Worm (Caenorhabditis elegans) whole organism, early embryonic: ENCODE measurements around the gene C48B4.3.

ENCODE experiments used
- B0310.2 ChIP-seq: sonication (generic microtip); optimal IDR thresholded peaks from 2 replicates; lab custom pipeline; 2016; ENCODE audit warnings: mild to moderate bottlenecking, missing genetic modification characterization, missing compliant biosample characterization
- F13C5.2 ChIP-seq: sonication (generic microtip); optimal IDR thresholded peaks from 2 replicates; lab custom pipeline; 2017; ENCODE audit warnings: mild to moderate bottlenecking, missing genetic modification characterization, inconsistent platforms, missing compliant biosample characterization
- aly-1 ChIP-seq: sonication (generic microtip); optimal IDR thresholded peaks from 2 replicates; lab custom pipeline; 2016; ENCODE audit warnings: missing genetic modification characterization, missing compliant biosample characterization
- ama-1 ChIP-seq: fragments of 150-350 bp; optimal IDR thresholded peaks from 2 replicates; lab custom pipeline; 2014
- ceh-13 ChIP-seq: fragments of 200-800 bp; sonication (Bioruptor generic); optimal IDR thresholded peaks from 2 replicates; lab custom pipeline; 2018; ENCODE audit warnings: mild to moderate bottlenecking, missing genetic modification characterization, missing compliant biosample characterization
- ceh-36 ChIP-seq: sonication (generic microtip); optimal IDR thresholded peaks from 2 replicates; lab custom pipeline; 2016; ENCODE audit warnings: missing genetic modification characterization, inconsistent platforms, missing compliant biosample characterization
- ets-7 ChIP-seq: sonication (generic microtip); optimal IDR thresholded peaks from 2 replicates; lab custom pipeline; 2016; ENCODE audit warnings: missing genotype, missing genetic modification characterization, missing compliant biosample characterization
- flt-1 ChIP-seq: fragments of 200-800 bp; sonication (Bioruptor generic); IDR thresholded peaks from 2 replicates; pipeline ENCODE4 v1.3.6; 2022; ENCODE audit warnings: missing genetic modification characterization, missing compliant biosample characterization
- hmbx-1 ChIP-seq: sonication (generic microtip); optimal IDR thresholded peaks from 2 replicates; lab custom pipeline; 2016; ENCODE audit warnings: mild to moderate bottlenecking, missing genetic modification characterization, missing compliant biosample characterization
- hmg-4 ChIP-seq: fragments of 200-800 bp; sonication (Bioruptor generic); optimal IDR thresholded peaks from 2 replicates; lab custom pipeline; 2018; ENCODE audit warnings: mild to moderate bottlenecking, missing genetic modification characterization, missing compliant biosample characterization
- hnd-1 ChIP-seq: sonication (generic microtip); optimal IDR thresholded peaks from 2 replicates; lab custom pipeline; 2016; ENCODE audit warnings: missing genetic modification characterization, missing compliant biosample characterization
- pes-1 ChIP-seq: fragments of 200-800 bp; sonication (Bioruptor generic); IDR thresholded peaks from 2 replicates; pipeline ENCODE4 v1.3.6; 2022; ENCODE audit warnings: missing genetic modification reagents, missing genetic modification characterization, missing compliant biosample characterization
- scrt-1 ChIP-seq: fragments of 200-800 bp; sonication (Bioruptor generic); IDR thresholded peaks from 2 replicates; pipeline ENCODE4 v1.3.6; 2022; ENCODE audit warnings: missing genetic modification characterization, missing compliant biosample characterization
- sea-1 ChIP-seq: fragments of 200-800 bp; sonication (Bioruptor generic); conservative IDR thresholded peaks from 2 replicates; pipeline ENCODE4 v1.3.6; 2022; ENCODE audit warnings: missing genetic modification characterization, missing compliant biosample characterization
- tbx-11 ChIP-seq: fragments of 200-800 bp; sonication (Bioruptor generic); IDR thresholded peaks from 2 replicates; pipeline ENCODE4 v1.3.6; 2022; ENCODE audit warnings: missing genetic modification characterization, missing compliant biosample characterization
- tbx-37 ChIP-seq: fragments of 200-800 bp; sonication (Bioruptor generic); conservative IDR thresholded peaks from 2 replicates; pipeline ENCODE4 v1.3.6; 2022; ENCODE audit warnings: missing genetic modification reagents, missing genetic modification characterization, missing compliant biosample characterization
- tra-4 ChIP-seq: sonication (generic microtip); optimal IDR thresholded peaks from 2 replicates; lab custom pipeline; 2017; ENCODE audit warnings: missing genetic modification characterization, missing compliant biosample characterization

Gene C48B4.3

ce11 chrIII:9612097-9612496, 29.9 kb upstream of the C48B4.3 start, which contains the start of gene bbs-4:
Gene bbs-4 (minus strand): TSS chrIII:9612197.
- no peak for TF ChIP-seq flt-1 (GFP tag; lab: Robert Waterston, UW)
- no peak for TF ChIP-seq tbx-37 (GFP tag; lab: Robert Waterston, UW)
- no peak for TF ChIP-seq ets-7 (tag; lab: Kevin White, UChicago)
- TF ChIP-seq F13C5.2 (tag; lab: Kevin White, UChicago), result no peak
- no peak for TF ChIP-seq aly-1 (tag; lab: Kevin White, UChicago)
- no peak for TF ChIP-seq hmbx-1 (tag; lab: Kevin White, UChicago)
- no peak for TF ChIP-seq scrt-1
- no peak for TF ChIP-seq ama-1 (lab: Kevin White, UChicago)
- TF ChIP-seq hmg-4 (GFP tag; lab: Kevin White, UChicago), result no peak
- TF ChIP-seq tbx-11 (GFP tag; lab: Robert Waterston, UW), result no peak
- TF ChIP-seq hnd-1 (tag; lab: Kevin White, UChicago), result no peak
- TF ChIP-seq B0310.2, result no peak

ce11 chrIII:9608650-9609049, 26.5 kb upstream of the C48B4.3 start, which contains the start of gene clec-161:
Gene clec-161 (minus strand): TSS chrIII:9608750.
- TF ChIP-seq ets-7 (tag; lab: Kevin White, UChicago) (no peak), ceh-13 (GFP tag; lab: Kevin White, UChicago) (no peak)

ce11 chrIII:9600645-9601044, 18.5 kb upstream of the C48B4.3 start, which contains the start of gene F58A4.2:
Gene F58A4.2 (minus strand): TSS chrIII:9600745.
- TF ChIP-seq B0310.2, result no peak
- no peak for TF ChIP-seq tbx-37 (GFP tag; lab: Robert Waterston, UW)

ce11 chrIII:9598168-9598567, 16.0 kb upstream of the C48B4.3 start, which contains the start of gene F58A4.1:
Gene F58A4.1 (plus strand): TSS chrIII:9598468.
- TF ChIP-seq hnd-1 (tag; lab: Kevin White, UChicago) (no peak), tra-4 (tag; lab: Kevin White, UChicago) (no peak), hmbx-1 (tag; lab: Kevin White, UChicago) (no peak)

ce11 chrIII:9597044-9597443, 14.9 kb upstream of the C48B4.3 start, which contains the start of gene C48B4.12:
Gene C48B4.12 (plus strand): TSS chrIII:9597344.
- TF ChIP-seq F13C5.2 (tag; lab: Kevin White, UChicago), result no peak
- no peak for TF ChIP-seq tbx-11 (GFP tag; lab: Robert Waterston, UW)
- TF ChIP-seq hmg-4 (GFP tag; lab: Kevin White, UChicago), result no peak
- TF ChIP-seq ceh-36 (tag; lab: Kevin White, UChicago), result no peak
- no peak for TF ChIP-seq hnd-1 (tag; lab: Kevin White, UChicago)
- TF ChIP-seq hmbx-1 (tag; lab: Kevin White, UChicago), result no peak
- no peak for TF ChIP-seq aly-1 (tag; lab: Kevin White, UChicago)
- no peak for TF ChIP-seq scrt-1
- no peak for TF ChIP-seq B0310.2
- no peak for TF ChIP-seq ceh-13 (GFP tag; lab: Kevin White, UChicago)
- TF ChIP-seq tra-4 (tag; lab: Kevin White, UChicago), result no peak
- no peak for TF ChIP-seq ets-7 (tag; lab: Kevin White, UChicago)
- no peak for TF ChIP-seq flt-1 (GFP tag; lab: Robert Waterston, UW)
- TF ChIP-seq sea-1 (GFP tag; lab: Robert Waterston, UW), result no peak
- TF ChIP-seq pes-1 (GFP tag; lab: Robert Waterston, UW), result no peak
- TF ChIP-seq tbx-37 (GFP tag; lab: Robert Waterston, UW), result no peak
- TF ChIP-seq ama-1 (lab: Kevin White, UChicago), result no peak

- TF ChIP-seq ceh-36 (tag; lab: Kevin White, UChicago) (no peak), tbx-11 (GFP tag; lab: Robert Waterston, UW) (no peak), F13C5.2 (tag; lab: Kevin White, UChicago) (no peak), ceh-13 (GFP tag; lab: Kevin White, UChicago) (no peak), ama-1 (lab: Kevin White, UChicago) (no peak), tbx-37 (GFP tag; lab: Robert Waterston, UW) (no peak), aly-1 (tag; lab: Kevin White, UChicago) (no peak), hmg-4 (GFP tag; lab: Kevin White, UChicago) (no peak), pes-1 (GFP tag; lab: Robert Waterston, UW) (no peak), tra-4 (tag; lab: Kevin White, UChicago) (no peak)
These were observed 13.4 kb upstream of the C48B4.3 start, which contains the start of gene rom-2 for ce11 chrIII:9595563-9595962. Gene rom-2 (minus strand): TSS chrIII:9595663.

- no peak for TF ChIP-seq sea-1 (GFP tag; lab: Robert Waterston, UW)
- TF ChIP-seq tra-4 (tag; lab: Kevin White, UChicago), result no peak
- TF ChIP-seq hmg-4 (GFP tag; lab: Kevin White, UChicago), result no peak
These were observed 9.9 kb upstream of the C48B4.3 start, which contains the start of gene acox-1.5 for ce11 chrIII:9592118-9592517. Gene acox-1.5 (minus strand): TSS chrIII:9592192.

ce11 chrIII:9590212-9590611, 8.0 kb upstream of the C48B4.3 start:
- TF ChIP-seq pes-1 (GFP tag; lab: Robert Waterston, UW) (no peak), ceh-13 (GFP tag; lab: Kevin White, UChicago) (no peak), hnd-1 (tag; lab: Kevin White, UChicago) (no peak), flt-1 (GFP tag; lab: Robert Waterston, UW) (no peak)
